Worm (Caenorhabditis elegans): ENCODE data around the gene glb-20.

ce11 chrX:13589735-13590134 is 33.8 kb upstream of the glb-20 start, which contains the start of gene col-9:
- no peak for TF ChIP-seq flt-1 (GFP tag; IDR thresholded peaks at IDR 0.05)
- no peak for TF ChIP-seq ceh-13 (GFP tag; optimal IDR thresholded peaks at IDR 0.05)
